Worm (Caenorhabditis elegans) whole organism, early embryonic: Measurements from ENCODE around the gene Y75B12B.3.

Source experiments
- F13C5.2 ChIP-seq: sonication (generic microtip); optimal IDR thresholded peaks from 2 replicates; lab custom pipeline; 2017; ENCODE audit warnings: mild to moderate bottlenecking, missing genetic modification characterization, inconsistent platforms, missing compliant biosample characterization
- aly-1 ChIP-seq: sonication (generic microtip); optimal IDR thresholded peaks from 2 replicates; lab custom pipeline; 2016; ENCODE audit warnings: missing genetic modification characterization, missing compliant biosample characterization
- ama-1 ChIP-seq: fragments of 150-350 bp; optimal IDR thresholded peaks from 2 replicates; lab custom pipeline; 2014
- ceh-13 ChIP-seq: fragments of 200-800 bp; sonication (Bioruptor generic); optimal IDR thresholded peaks from 2 replicates; lab custom pipeline; 2018; ENCODE audit warnings: mild to moderate bottlenecking, missing genetic modification characterization, missing compliant biosample characterization
- hmbx-1 ChIP-seq: sonication (generic microtip); optimal IDR thresholded peaks from 2 replicates; lab custom pipeline; 2016; ENCODE audit warnings: mild to moderate bottlenecking, missing genetic modification characterization, missing compliant biosample characterization
- pes-1 ChIP-seq: fragments of 200-800 bp; sonication (Bioruptor generic); IDR thresholded peaks from 2 replicates; pipeline ENCODE4 v1.3.6; 2022; ENCODE audit warnings: missing genetic modification reagents, missing genetic modification characterization, missing compliant biosample characterization
- scrt-1 ChIP-seq: fragments of 200-800 bp; sonication (Bioruptor generic); IDR thresholded peaks from 2 replicates; pipeline ENCODE4 v1.3.6; 2022; ENCODE audit warnings: missing genetic modification characterization, missing compliant biosample characterization
- tra-4 ChIP-seq: sonication (generic microtip); optimal IDR thresholded peaks from 2 replicates; lab custom pipeline; 2017; ENCODE audit warnings: missing genetic modification characterization, missing compliant biosample characterization

ce11 chrV:15190903-15191302 is 4.8 kb upstream of the Y75B12B.3 start, which contains the start of gene Y75B12B.11:
- peak; percentile 48 for TF ChIP-seq ama-1
- peak; percentile 67 for TF ChIP-seq hmbx-1 (tag; lab: Kevin White, UChicago)
- TF ChIP-seq tra-4 (tag; lab: Kevin White, UChicago) = peak; percentile 87
- peak; percentile 96 for TF ChIP-seq aly-1
- TF ChIP-seq scrt-1 (GFP tag; lab: Robert Waterston, UW) = peak; percentile 93
- peak; percentile 97 for TF ChIP-seq F13C5.2 (tag; lab: Kevin White, UChicago)
- TF ChIP-seq pes-1 = peak; percentile 94
- peak; percentile 89 for TF ChIP-seq ceh-13 (GFP tag; lab: Kevin White, UChicago)
